Fruit fly (Drosophila melanogaster) whole organism, wandering third instar larva: ENCODE measurements around the gene CG8944.

Experiments used
- Abd-B ChIP-seq: fragments of >200 bp; optimal IDR thresholded peaks from 2 replicates; lab custom pipeline; 2017; ENCODE audit warnings: missing biosample characterization, missing genetic modification characterization
- CG32264 ChIP-seq: fragments of 200-800 bp; sonication (Bioruptor generic); optimal IDR thresholded peaks from 2 replicates; lab custom pipeline; 2016; ENCODE audit warnings: missing biosample characterization, missing genetic modification characterization
- CrebA ChIP-seq: fragments of 200-800 bp; sonication (Bioruptor generic); optimal IDR thresholded peaks from 2 replicates; lab custom pipeline; 2016; ENCODE audit warnings: missing biosample characterization, mild to moderate bottlenecking, missing genetic modification characterization, borderline replicate concordance
- Dfd ChIP-seq: fragments of >200 bp; optimal IDR thresholded peaks from 2 replicates; lab custom pipeline; 2017; ENCODE audit warnings: missing biosample characterization, missing genetic modification characterization
- Dif ChIP-seq: fragments of 200-275, 200-300 bp; sonication (Bioruptor generic); optimal IDR thresholded peaks from 2 replicates; lab custom pipeline; 2018; ENCODE audit warnings: missing biosample characterization, missing genetic modification characterization; ENCODE audit not compliant: partially characterized antibody
- GATAd ChIP-seq: sonication (Bioruptor generic); optimal IDR thresholded peaks from 2 replicates; lab custom pipeline; 2016; ENCODE audit warnings: missing biosample characterization, missing genetic modification characterization
- Hr78 ChIP-seq: fragments of >200 bp; optimal IDR thresholded peaks from 2 replicates; lab custom pipeline; 2017; ENCODE audit warnings: missing biosample characterization, missing genetic modification characterization
- Hr83 ChIP-seq: fragments of 200-300 bp; sonication (Bioruptor generic); optimal IDR thresholded peaks from 2 replicates; lab custom pipeline; 2016; ENCODE audit warnings: missing biosample characterization, mild to moderate bottlenecking, missing genetic modification characterization, moderate library complexity; ENCODE audit not compliant: poor library complexity, severe bottlenecking
- Jra ChIP-seq: sonication (Bioruptor generic); optimal IDR thresholded peaks from 2 replicates; lab custom pipeline; 2016; ENCODE audit warnings: missing biosample characterization, missing genetic modification characterization
- Mio ChIP-seq: sonication (Bioruptor generic); optimal IDR thresholded peaks from 2 replicates; lab custom pipeline; 2016; ENCODE audit warnings: missing biosample characterization, missing genetic modification characterization
- OdsH ChIP-seq: fragments of 200-800 bp; sonication (Bioruptor generic); optimal IDR thresholded peaks from 2 replicates; lab custom pipeline; 2016; ENCODE audit warnings: missing biosample characterization, mild to moderate bottlenecking, missing genetic modification characterization
- Rel ChIP-seq, 2 experiments: fragments of 200-800 bp; sonication (Bioruptor generic) in 1 of 2; optimal IDR thresholded peaks; 2 replicates in 1 of 2; 3 replicates in 1 of 2; lab custom pipeline; 2016 to 2019; ENCODE audit warnings: mild to moderate bottlenecking in 2 of 2, missing biosample characterization in 2 of 2, missing genetic modification characterization in 2 of 2, moderate library complexity in 1 of 2
- Sp1 ChIP-seq: fragments of 200-800 bp; sonication (Bioruptor generic); optimal IDR thresholded peaks from 3 replicates; lab custom pipeline; 2019; ENCODE audit warnings: missing biosample characterization, mild to moderate bottlenecking, missing genetic modification characterization, moderate library complexity
- Vsx2 ChIP-seq: fragments of 200-300, 225-300 bp; sonication (Bioruptor generic); optimal IDR thresholded peaks from 2 replicates; lab custom pipeline; 2018; ENCODE audit warnings: missing biosample characterization, missing genetic modification characterization; ENCODE audit not compliant: partially characterized antibody
- br ChIP-seq: fragments of 200-800 bp; sonication (Bioruptor generic); optimal IDR thresholded peaks from 2 replicates; lab custom pipeline; 2016; ENCODE audit warnings: missing biosample characterization, missing genetic modification characterization
- brk ChIP-seq: fragments of 200-800 bp; sonication (Bioruptor generic); optimal IDR thresholded peaks from 2 replicates; lab custom pipeline; 2016; ENCODE audit warnings: missing biosample characterization, mild to moderate bottlenecking, missing genetic modification characterization
- dmrt93B ChIP-seq: fragments of 200-800 bp; sonication (Bioruptor generic); optimal IDR thresholded peaks from 2 replicates; lab custom pipeline; 2018; ENCODE audit warnings: missing biosample characterization, mild to moderate bottlenecking, missing genetic modification characterization
- ey ChIP-seq: fragments of 200-800 bp; sonication (Bioruptor generic); optimal IDR thresholded peaks from 2 replicates; lab custom pipeline; 2016; ENCODE audit warnings: missing biosample characterization, missing genetic modification characterization
- foxo ChIP-seq, 2 experiments: fragments of 200-800 bp; sonication (Bioruptor generic); optimal IDR thresholded peaks; 2 replicates in 1 of 2; 3 replicates in 1 of 2; lab custom pipeline; 2016 to 2017; ENCODE audit warnings: missing biosample characterization in 2 of 2, missing genetic modification characterization in 2 of 2
- fru ChIP-seq: fragments of 200-800 bp; sonication (Bioruptor generic); optimal IDR thresholded peaks from 3 replicates; lab custom pipeline; 2016; ENCODE audit warnings: missing biosample characterization, mild to moderate bottlenecking, missing genetic modification characterization
- lola ChIP-seq: fragments of >200 bp; optimal IDR thresholded peaks from 2 replicates; lab custom pipeline; 2017; ENCODE audit warnings: missing biosample characterization, missing genetic modification characterization
- pan ChIP-seq: fragments of >200 bp; optimal IDR thresholded peaks from 2 replicates; lab custom pipeline; 2017
- rgr ChIP-seq: fragments of 200-800 bp; sonication (Bioruptor generic); optimal IDR thresholded peaks from 3 replicates; lab custom pipeline; 2016; ENCODE audit warnings: missing biosample characterization, mild to moderate bottlenecking, missing genetic modification characterization
- sv ChIP-seq: fragments of 200-800 bp; sonication (Bioruptor generic); optimal IDR thresholded peaks from 3 replicates; lab custom pipeline; 2016; ENCODE audit warnings: missing biosample characterization, missing genetic modification characterization
- tai ChIP-seq: sonication (Bioruptor generic); optimal IDR thresholded peaks from 2 replicates; lab custom pipeline; 2016; ENCODE audit warnings: missing biosample characterization, missing genetic modification characterization
- woc ChIP-seq: sonication (Bioruptor generic); optimal IDR thresholded peaks from 2 replicates; lab custom pipeline; 2016; ENCODE audit warnings: missing biosample characterization, mild to moderate bottlenecking, missing genetic modification characterization

The CG8944 gene

DNA sequence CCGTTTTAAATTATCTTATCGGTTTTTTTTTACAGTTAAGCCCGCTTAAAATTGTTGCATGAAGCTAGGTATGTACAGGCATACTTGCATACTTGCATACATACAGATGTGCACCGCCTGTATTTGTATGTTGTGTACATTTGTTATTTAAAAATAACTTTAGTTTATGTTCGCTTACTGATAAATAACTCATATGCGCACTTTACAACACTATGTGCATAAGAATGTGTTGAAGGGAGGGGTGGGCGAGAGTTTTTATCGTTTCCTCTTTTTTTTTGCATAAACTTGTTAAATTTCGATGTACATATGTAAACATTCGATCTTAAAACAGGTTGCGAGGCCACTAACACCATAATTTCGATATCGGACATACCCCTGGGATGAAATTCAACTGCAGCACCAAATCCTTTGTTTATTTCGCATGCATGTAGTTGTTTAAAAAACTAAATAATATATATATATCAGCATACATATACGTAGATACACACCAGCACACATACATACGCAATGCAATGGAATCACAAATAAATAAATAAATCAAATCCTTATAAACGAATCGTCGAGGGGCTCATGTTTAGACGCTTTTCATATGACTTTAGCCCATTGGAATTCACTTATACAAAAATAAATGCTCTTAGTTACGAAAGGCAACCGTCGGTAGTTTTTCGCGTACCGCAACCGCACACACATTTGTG is 13.9 kb upstream of the CG8944 start:
- no peak for TF ChIP-seq Mio
- TF ChIP-seq GATAd (GFP tag; lab: Kevin White, UChicago): no peak
- no peak for TF ChIP-seq CG32264 (GFP tag; lab: Kevin White, UChicago)
- no peak for TF ChIP-seq OdsH (GFP tag; lab: Kevin White, UChicago)
- no peak for TF ChIP-seq Dif (GFP tag; lab: Kevin White, UChicago)
- no peak for TF ChIP-seq tai (GFP tag; lab: Kevin White, UChicago)
- TF ChIP-seq br (GFP tag; lab: Kevin White, UChicago): no peak
- TF ChIP-seq CrebA (GFP tag; lab: Kevin White, UChicago): no peak

DNA sequence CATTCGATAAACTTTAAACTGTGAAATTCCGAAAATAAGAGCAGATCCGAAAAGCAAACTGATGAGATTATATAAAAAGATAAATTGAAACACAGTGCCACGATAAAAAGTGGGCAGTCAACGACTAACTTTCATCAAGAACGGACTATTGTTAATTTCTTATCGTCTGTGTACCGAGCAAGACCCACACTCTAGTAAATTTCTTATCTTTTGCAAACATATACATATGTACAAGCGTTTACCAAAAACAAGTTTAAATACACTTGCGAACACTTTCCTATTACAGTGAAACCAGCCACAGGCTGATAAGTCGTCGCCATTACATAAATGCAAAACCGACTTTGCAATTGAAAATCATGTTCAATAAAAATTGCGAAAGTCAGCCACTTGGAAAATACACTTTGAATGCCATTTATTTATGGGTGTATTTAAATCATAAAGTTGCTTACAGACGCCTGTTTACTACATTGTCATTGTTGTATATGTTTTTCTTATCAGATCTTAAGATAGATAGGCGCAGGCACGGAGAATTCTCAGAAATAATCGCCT is 12.7 kb upstream of the CG8944 start:
- TF ChIP-seq CrebA (GFP tag; lab: Kevin White, UChicago) (no peak), fru (GFP tag; lab: Kevin White, UChicago) (peak; percentile 6)

DNA sequence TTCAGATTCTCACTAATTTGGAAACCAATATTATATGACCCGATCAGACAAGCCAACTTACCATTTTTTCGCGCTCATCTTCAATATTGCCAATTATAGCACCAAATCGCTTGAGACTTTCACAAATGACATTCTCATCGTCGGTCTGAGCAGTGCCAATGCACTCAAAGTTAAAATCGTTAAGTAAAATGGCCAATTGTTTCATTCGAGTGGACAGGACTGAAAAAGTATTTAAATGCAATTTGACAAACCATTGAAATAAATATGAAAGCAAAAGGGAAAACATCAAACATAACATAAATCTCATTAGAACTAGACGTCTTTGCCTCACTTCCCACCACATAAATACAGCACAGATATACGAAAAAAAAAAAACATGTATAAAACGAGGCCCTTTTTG is 10.0 kb upstream of the CG8944 start, which contains the start of gene CG8260:
Gene CG8260, plus strand, starts transcription at position 301 of the 400 bp plus-strand sequence.
- TF ChIP-seq Vsx2 (GFP tag; lab: Kevin White, UChicago): no peak
- TF ChIP-seq dmrt93B (GFP tag; lab: Kevin White, UChicago): no peak
- no peak for TF ChIP-seq Hr83 (GFP tag; lab: Kevin White, UChicago)
- TF ChIP-seq GATAd (GFP tag; lab: Kevin White, UChicago): no peak
- TF ChIP-seq woc (GFP tag; lab: Kevin White, UChicago): no peak
- TF ChIP-seq lola: no peak
- no peak for TF ChIP-seq sv (GFP tag; lab: Kevin White, UChicago)
- no peak for TF ChIP-seq brk
- TF ChIP-seq Jra (GFP tag; lab: Kevin White, UChicago): no peak
- no peak for TF ChIP-seq Sp1 (GFP tag; lab: Kevin White, UChicago)
- no peak for TF ChIP-seq Dfd (GFP tag; lab: Kevin White, UChicago)
- no peak for TF ChIP-seq Rel (GFP tag; optimal IDR thresholded peaks at IDR 0.05; lab: Kevin White, UChicago)
- no peak for TF ChIP-seq Rel (tag; optimal IDR thresholded peaks at IDR 0.05; lab: Kevin White, UChicago)
- no peak for TF ChIP-seq br (GFP tag; lab: Kevin White, UChicago)
- TF ChIP-seq foxo (GFP tag; optimal IDR thresholded peaks at IDR 0.05; lab: Kevin White, UChicago): no peak
- TF ChIP-seq ey (GFP tag; lab: Kevin White, UChicago): no peak
- no peak for TF ChIP-seq Hr78 (GFP tag; lab: Kevin White, UChicago)

DNA sequence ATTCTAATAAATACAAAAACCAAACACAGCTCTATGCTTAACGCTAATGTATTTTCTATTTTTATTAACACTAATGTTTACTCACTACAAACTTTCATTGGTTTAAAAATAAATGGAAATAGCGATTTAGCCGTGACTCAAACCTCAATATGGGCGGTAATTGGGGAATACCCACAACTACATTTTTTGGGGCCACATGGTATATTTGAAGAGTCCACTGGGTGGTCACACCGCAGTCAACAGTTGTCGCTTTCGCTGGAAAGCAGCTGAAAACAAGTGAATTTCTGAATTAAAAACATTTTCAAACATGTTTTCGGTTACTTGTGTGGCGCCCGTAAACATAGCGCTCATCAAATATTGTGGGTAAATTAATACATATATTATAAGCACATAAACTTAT is 2.9 kb upstream of the CG8944 start, which contains the start of gene Mvd:
Gene Mvd, plus strand, starts transcription at position 222 of the 400 bp plus-strand sequence.
- TF ChIP-seq sv (GFP tag; lab: Kevin White, UChicago): no peak
- no peak for TF ChIP-seq Rel (GFP tag; optimal IDR thresholded peaks at IDR 0.05; lab: Kevin White, UChicago)
- peak; percentile 99 for TF ChIP-seq Rel (tag; optimal IDR thresholded peaks at IDR 0.05; lab: Kevin White, UChicago)

DNA sequence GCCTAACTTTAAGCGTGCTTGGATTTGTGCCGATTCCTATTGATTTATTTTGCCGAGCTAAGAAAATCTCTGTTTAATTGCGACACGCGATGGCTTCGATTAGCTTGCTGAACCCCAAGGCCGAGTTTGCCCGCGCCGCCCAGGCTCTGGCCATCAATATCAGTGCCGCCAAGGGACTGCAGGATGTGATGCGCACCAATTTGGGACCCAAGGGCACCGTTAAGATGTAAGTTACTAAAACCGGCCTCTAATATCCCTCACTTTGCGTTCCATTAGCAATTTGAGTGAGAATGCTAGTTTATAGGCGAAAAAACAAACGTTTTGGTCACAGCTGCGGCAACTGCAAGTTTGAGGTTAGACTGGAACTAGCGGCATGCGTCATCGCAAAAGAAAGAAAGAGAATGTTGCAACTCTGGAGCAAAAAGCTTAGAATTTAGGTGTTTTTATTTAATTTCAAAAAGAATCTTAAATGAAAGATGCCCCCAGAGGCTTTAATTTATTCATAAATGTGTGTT is 708 bp upstream of the CG8944 start:
- peak; percentile 68 for TF ChIP-seq Jra (GFP tag; lab: Kevin White, UChicago)
- no peak for TF ChIP-seq br (GFP tag; lab: Kevin White, UChicago)
- no peak for TF ChIP-seq GATAd (GFP tag; lab: Kevin White, UChicago)
- no peak for TF ChIP-seq woc (GFP tag; lab: Kevin White, UChicago)

DNA sequence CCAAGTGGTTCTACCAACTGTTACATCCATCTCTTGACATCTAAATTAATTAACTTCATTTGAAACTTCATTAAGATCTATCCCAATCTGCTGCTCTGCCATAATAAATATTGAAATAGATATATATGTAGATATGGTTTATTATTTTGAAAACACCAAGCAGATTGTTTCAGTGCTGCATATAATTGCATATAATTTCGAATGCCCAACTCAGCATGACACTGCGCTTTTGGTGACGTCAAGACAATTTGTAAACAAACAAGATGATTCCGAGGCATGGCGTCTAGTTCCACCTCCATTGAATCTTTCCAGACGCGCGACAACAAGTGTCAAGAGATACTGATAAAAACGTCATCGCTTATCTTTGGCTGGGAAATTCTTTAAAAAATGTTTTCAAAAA is 5.2 kb downstream of the CG8944 start:
- TF ChIP-seq Dfd (GFP tag; lab: Kevin White, UChicago) (no peak), pan (lab: Kevin White, UChicago) (no peak), Abd-B (GFP tag; lab: Kevin White, UChicago) (no peak), rgr (GFP tag; lab: Kevin White, UChicago) (no peak), br (GFP tag; lab: Kevin White, UChicago) (no peak)
- TF ChIP-seq, all 38 proteins: peak for 0
